Worm (Caenorhabditis elegans) whole organism, L4 larva: ENCODE data around the gene T27E7.1.

Source experiments
- R02D3.7 ChIP-seq: fragments of 150-350 bp; sonication (generic microtip); optimal IDR thresholded peaks from 3 replicates; lab custom pipeline; 2014; ENCODE audit warnings: missing biosample characterization, missing genetic modification characterization
- Y5F2A.4 ChIP-seq: fragments of 200-800 bp; sonication (Bioruptor generic); optimal IDR thresholded peaks from 2 replicates; lab custom pipeline; 2018; ENCODE audit warnings: mild to moderate bottlenecking, missing genetic modification characterization, missing compliant biosample characterization
- aly-2 ChIP-seq: sonication (generic microtip); optimal IDR thresholded peaks from 2 replicates; lab custom pipeline; 2018; ENCODE audit warnings: missing biosample characterization, missing genetic modification characterization
- arid-1 ChIP-seq: fragments of 200-800 bp; sonication (Bioruptor generic); conservative IDR thresholded peaks from 2 replicates; pipeline ENCODE4 v1.3.6; 2022; ENCODE audit warnings: missing genetic modification reagents, missing genetic modification characterization, missing compliant biosample characterization
- lsy-2 ChIP-seq, 2 experiments: fragments of 150-350 bp in 1 of 2; sonication (generic microtip) in 1 of 2; optimal IDR thresholded peaks; 2 replicates each; lab custom pipeline; 2014 to 2017; ENCODE audit warnings: missing biosample characterization in 2 of 2, missing genetic modification characterization in 2 of 2
- mxl-2 ChIP-seq: fragments of 200-800 bp; sonication (Bioruptor generic); conservative IDR thresholded peaks from 2 replicates; pipeline ENCODE4 v1.3.6; 2022; ENCODE audit warnings: missing genetic modification reagents, missing genetic modification characterization, missing compliant biosample characterization

ce11 chrIV:14515162-14515561 is 4.4 kb upstream of the T27E7.1 start:
- TF ChIP-seq aly-2 (tag; lab: Kevin White, UChicago) (no peak), mxl-2 (GFP tag; lab: Robert Waterston, UW) (no peak), R02D3.7 (tag; lab: Kevin White, UChicago) (no peak), lsy-2 (tag; optimal IDR thresholded peaks at IDR 0.05; lab: Kevin White, UChicago) (no peak), arid-1 (GFP tag; lab: Robert Waterston, UW) (no peak), Y5F2A.4 (GFP tag; lab: Kevin White, UChicago) (no peak)
